Fruit fly (Drosophila melanogaster) whole organism, pupa: ENCODE measurements around the gene CG14966.

Experiments
- CG12605 ChIP-seq: fragments of 200-800 bp; sonication (Bioruptor generic); IDR thresholded peaks from 2 replicates; pipeline ENCODE4 v1.3.6; 2022; ENCODE audit warnings: missing biosample characterization, missing genetic modification characterization
- CG14655 ChIP-seq: fragments of 200-800 bp; sonication (Bioruptor generic); optimal IDR thresholded peaks from 3 replicates; lab custom pipeline; 2017; ENCODE audit warnings: mild to moderate bottlenecking, missing biosample characterization, missing genetic modification reagents, missing genetic modification characterization
- CG8301 ChIP-seq: fragments of 200-800 bp; sonication (Bioruptor generic); optimal IDR thresholded peaks from 2 replicates; lab custom pipeline; 2018; ENCODE audit warnings: missing biosample characterization, mild to moderate bottlenecking, missing genetic modification characterization
- CG9948 ChIP-seq: fragments of 200-800 bp; sonication (Bioruptor generic); optimal IDR thresholded peaks from 2 replicates; lab custom pipeline; 2018; ENCODE audit warnings: missing biosample characterization, mild to moderate bottlenecking, missing genetic modification characterization, moderate library complexity
- EcR ChIP-seq: fragments of 200-800 bp; sonication (Bioruptor generic); optimal IDR thresholded peaks from 3 replicates; lab custom pipeline; 2019; ENCODE audit warnings: missing biosample characterization, missing genetic modification characterization, mild to moderate bottlenecking, moderate library complexity, missing genetic modification reagents
- Pif1A ChIP-seq: fragments of 200-800 bp; sonication (Bioruptor generic); optimal IDR thresholded peaks from 3 replicates; lab custom pipeline; 2016; ENCODE audit warnings: missing biosample characterization, missing genetic modification characterization
- Snoo ChIP-seq: fragments of 200-800 bp; sonication (Bioruptor generic); optimal IDR thresholded peaks from 3 replicates; lab custom pipeline; 2017; ENCODE audit warnings: missing biosample characterization, mild to moderate bottlenecking, missing genetic modification characterization, inconsistent platforms

DNA sequence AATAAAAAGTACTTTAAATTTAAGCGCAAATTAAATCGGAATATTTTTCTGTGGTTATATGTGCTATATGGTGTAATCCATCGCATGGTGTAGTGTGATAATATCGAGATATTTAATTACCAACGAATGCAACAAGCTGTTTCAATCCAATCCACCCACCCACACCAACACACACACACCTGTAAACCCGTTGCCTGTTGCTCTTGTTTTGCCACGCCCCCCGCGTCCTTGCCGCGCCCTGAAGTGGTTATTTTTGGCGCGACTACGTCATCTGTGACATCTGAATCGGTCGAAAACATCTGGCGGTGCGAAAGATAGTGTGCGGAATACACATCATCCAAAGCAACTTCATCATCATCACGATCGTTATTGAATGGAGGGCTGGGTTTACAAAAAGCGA, 32.0 kb downstream of the CG14966 start:
- TF ChIP-seq Snoo (no peak), CG12605 (GFP tag; lab: Robert Waterston, UW) (no peak), CG14655 (GFP tag; lab: Kevin White, UChicago) (no peak), CG8301 (no peak), Pif1A (GFP tag; lab: Kevin White, UChicago) (no peak), CG9948 (tag; lab: Kevin White, UChicago) (no peak), EcR (GFP tag; lab: Kevin White, UChicago) (peak; percentile 35)
